Worm (Caenorhabditis elegans) whole organism, mixed stage, embryonic: ENCODE measurements around the gene vps-41.

Source experiments
- elt-3 ChIP-seq: fragments of 150-350 bp; optimal IDR thresholded peaks from 2 replicates; lab custom pipeline; 2014; ENCODE audit warnings: missing biosample characterization, missing genetic modification characterization
- nhr-237 ChIP-seq: fragments of 150-350 bp; optimal IDR thresholded peaks from 2 replicates; lab custom pipeline; 2014; ENCODE audit warnings: missing biosample characterization, missing genetic modification characterization
- nhr-28 ChIP-seq: fragments of 150-350 bp; optimal IDR thresholded peaks from 2 replicates; lab custom pipeline; 2014; ENCODE audit warnings: missing biosample characterization, missing genetic modification characterization
- nhr-76 ChIP-seq: sonication (generic microtip); optimal IDR thresholded peaks from 2 replicates; lab custom pipeline; 2017; ENCODE audit warnings: missing biosample characterization, missing genetic modification characterization

- no peak for TF ChIP-seq nhr-76
- no peak for TF ChIP-seq nhr-237 (tag; lab: Kevin White, UChicago)
- TF ChIP-seq elt-3 (tag; lab: Kevin White, UChicago) = no peak
- TF ChIP-seq nhr-28 = no peak
Measured at ce11 chrX:5243382-5243979, 40.1 kb upstream of the vps-41 start, which contains the start of gene mtm-5.
